Fruit fly (Drosophila melanogaster) whole organism, embryonic: ENCODE data around the gene Mst89B.

ENCODE experiments used
- Aef1 ChIP-seq: fragments of 200-800 bp; sonication (Bioruptor generic); IDR thresholded peaks from 3 replicates; pipeline ENCODE4 v1.3.6; 2022; ENCODE audit warnings: missing biosample characterization, missing genetic modification characterization
- Atf-2 ChIP-seq: fragments of 200-800 bp; sonication (Bioruptor generic); optimal IDR thresholded peaks from 2 replicates; lab custom pipeline; 2016; ENCODE audit warnings: missing biosample characterization, missing genetic modification characterization
- B-H1 ChIP-seq: fragments of 200-800 bp; sonication (Bioruptor generic); IDR thresholded peaks from 3 replicates; pipeline ENCODE4 v1.3.6; 2022; ENCODE audit warnings: missing biosample characterization, missing genetic modification characterization
- BEAF-32 ChIP-seq: fragments of 200-800 bp; sonication (Bioruptor generic); optimal IDR thresholded peaks from 3 replicates; lab custom pipeline; 2017; ENCODE audit warnings: missing biosample characterization, missing genetic modification characterization, mild to moderate bottlenecking, moderate library complexity, missing genetic modification reagents
- C15 ChIP-seq: fragments of 200-800 bp; sonication (Bioruptor generic); IDR thresholded peaks from 3 replicates; pipeline ENCODE4 v1.3.6; 2022; ENCODE audit warnings: missing biosample characterization, missing genetic modification characterization
- CG14667 ChIP-seq: fragments of 200-800 bp; sonication (Bioruptor generic); IDR thresholded peaks from 2 replicates; pipeline ENCODE4 v1.3.6; 2022; ENCODE audit warnings: missing biosample characterization, missing genetic modification characterization
- CG17568 ChIP-seq: fragments of 200-800 bp; sonication (Bioruptor generic); optimal IDR thresholded peaks from 2 replicates; lab custom pipeline; 2018; ENCODE audit warnings: missing biosample characterization, mild to moderate bottlenecking, missing genetic modification characterization, moderate library complexity
- CG1792 ChIP-seq: fragments of 200-800 bp; sonication (Bioruptor generic); optimal IDR thresholded peaks from 2 replicates; lab custom pipeline; 2016; ENCODE audit warnings: missing biosample characterization, missing genetic modification characterization
- CG2116 ChIP-seq: fragments of 200-800 bp; sonication (Bioruptor generic); optimal IDR thresholded peaks from 3 replicates; lab custom pipeline; 2018; ENCODE audit warnings: missing biosample characterization, mild to moderate bottlenecking, missing genetic modification characterization
- CG32532 ChIP-seq: fragments of 200-800 bp; sonication (Bioruptor generic); IDR thresholded peaks from 2 replicates; pipeline ENCODE4 v1.3.6; 2022; ENCODE audit warnings: missing biosample characterization, missing genetic modification characterization
- CG32772 ChIP-seq: fragments of 200-800 bp; sonication (Bioruptor generic); IDR thresholded peaks from 2 replicates; pipeline ENCODE4 v1.3.6; 2022; ENCODE audit warnings: missing biosample characterization, missing genetic modification characterization
- CG4282 ChIP-seq: fragments of 200-800 bp; sonication (Bioruptor generic); optimal IDR thresholded peaks from 2 replicates; lab custom pipeline; 2016; ENCODE audit warnings: missing biosample characterization, missing genetic modification characterization
- CG4360 ChIP-seq: fragments of 200-800 bp; sonication (Bioruptor generic); IDR thresholded peaks from 2 replicates; pipeline ENCODE4 v1.3.6; 2022; ENCODE audit warnings: missing biosample characterization, missing genetic modification characterization
- CG5180 ChIP-seq: fragments of 200-800 bp; sonication (Bioruptor generic); optimal IDR thresholded peaks from 3 replicates; lab custom pipeline; 2017; ENCODE audit warnings: missing biosample characterization, missing genetic modification characterization, mild to moderate bottlenecking, moderate library complexity, missing genetic modification reagents
- CG6654 ChIP-seq: fragments of 200-800 bp; sonication (Bioruptor generic); optimal IDR thresholded peaks from 2 replicates; lab custom pipeline; 2017; ENCODE audit warnings: missing biosample characterization, mild to moderate bottlenecking, missing genetic modification characterization
- CG6791 ChIP-seq: fragments of 200-800 bp; sonication (Bioruptor generic); IDR thresholded peaks from 3 replicates; pipeline ENCODE4 v1.3.6; 2022; ENCODE audit warnings: missing biosample characterization, missing genetic modification characterization; ENCODE audit not compliant: partially characterized antibody
- CG6813 ChIP-seq: fragments of 200-800 bp; sonication (Bioruptor generic); optimal IDR thresholded peaks from 2 replicates; lab custom pipeline; 2017; ENCODE audit warnings: missing biosample characterization, missing genetic modification characterization, mild to moderate bottlenecking, moderate library complexity, missing genetic modification reagents
- CG8089 ChIP-seq: fragments of 200-800 bp; sonication (Bioruptor generic); optimal IDR thresholded peaks from 3 replicates; lab custom pipeline; 2016; ENCODE audit warnings: missing biosample characterization, missing genetic modification characterization
- Chrac-16 ChIP-seq: fragments of 200-800 bp; sonication (Bioruptor generic); optimal IDR thresholded peaks from 3 replicates; lab custom pipeline; 2016; ENCODE audit warnings: missing biosample characterization, missing genetic modification characterization
- Deaf1 ChIP-seq: fragments of 200-800 bp; optimal IDR thresholded peaks from 3 replicates; lab custom pipeline; 2019; ENCODE audit warnings: missing biosample characterization, mild to moderate bottlenecking, missing genetic modification characterization, moderate library complexity
- Dip3 ChIP-seq: fragments of 200-800 bp; sonication (Bioruptor generic); optimal IDR thresholded peaks from 3 replicates; lab custom pipeline; 2016; ENCODE audit warnings: missing biosample characterization, missing genetic modification characterization
- Drgx ChIP-seq: fragments of 200-800 bp; sonication (Bioruptor generic); IDR thresholded peaks from 2 replicates; pipeline ENCODE4 v1.3.6; 2022; ENCODE audit warnings: missing biosample characterization, missing genetic modification characterization
- Ets65A ChIP-seq: fragments of 200-800 bp; sonication (Bioruptor generic); peaks from one replicate; lab custom pipeline; 2016; ENCODE audit warnings: missing biosample characterization, missing genetic modification characterization
- HHEX ChIP-seq: fragments of 200-800 bp; sonication (Bioruptor generic); optimal IDR thresholded peaks from 3 replicates; lab custom pipeline; 2017; ENCODE audit warnings: missing biosample characterization, mild to moderate bottlenecking, missing genetic modification characterization, missing genetic modification reagents
- Med ChIP-seq: fragments of 200-800 bp; sonication (Bioruptor generic); peaks from one replicate; lab custom pipeline; 2016; ENCODE audit warnings: missing biosample characterization, missing genetic modification characterization, mild to moderate bottlenecking, inconsistent platforms, moderate library complexity
- Mrtf ChIP-seq: fragments of 200-800 bp; sonication (Bioruptor generic); IDR thresholded peaks from 3 replicates; pipeline ENCODE4 v1.3.6; 2022; ENCODE audit warnings: missing biosample characterization, missing genetic modification characterization
- Poxn ChIP-seq: fragments of 200-800 bp; sonication (Bioruptor generic); IDR thresholded peaks from 2 replicates; pipeline ENCODE4 v1.3.6; 2022; ENCODE audit warnings: missing biosample characterization, missing genetic modification characterization
- Ravus ChIP-seq: fragments of 200-800 bp; sonication (Bioruptor generic); IDR thresholded peaks from 2 replicates; pipeline ENCODE4 v1.3.6; 2022; ENCODE audit warnings: missing biosample characterization, missing genetic modification characterization
- Rfx ChIP-seq: fragments of 200-800 bp; sonication (Bioruptor generic); IDR thresholded peaks from 2 replicates; pipeline ENCODE4 v1.3.6; 2022; ENCODE audit warnings: missing biosample characterization, missing genetic modification characterization
- Side ChIP-seq: fragments of 200-800 bp; sonication (Bioruptor generic); optimal IDR thresholded peaks from 2 replicates; lab custom pipeline; 2016; ENCODE audit warnings: missing biosample characterization, missing genetic modification characterization
- br ChIP-seq: fragments of >200 bp; optimal IDR thresholded peaks from 2 replicates; lab custom pipeline; 2017
- cg ChIP-seq: fragments of 200-800 bp; sonication (Bioruptor generic); optimal IDR thresholded peaks from 3 replicates; lab custom pipeline; 2019; ENCODE audit warnings: missing biosample characterization, mild to moderate bottlenecking, missing genetic modification characterization, moderate library complexity
- crol ChIP-seq: fragments of 200-800 bp; sonication (Bioruptor generic); IDR thresholded peaks from 2 replicates; pipeline ENCODE4 v1.3.6; 2022; ENCODE audit warnings: missing biosample characterization, missing genetic modification characterization
- dati ChIP-seq: fragments of 200-800 bp; sonication (Bioruptor generic); IDR thresholded peaks from 2 replicates; pipeline ENCODE4 v1.3.6; 2022; ENCODE audit warnings: missing biosample characterization, missing genetic modification characterization
- dmrt99B ChIP-seq: fragments of 200-800 bp; sonication (Bioruptor generic); optimal IDR thresholded peaks from 2 replicates; lab custom pipeline; 2018; ENCODE audit warnings: missing biosample characterization, mild to moderate bottlenecking, missing genetic modification characterization, moderate library complexity
- dpn ChIP-seq, 2 experiments: fragments of 200-800 bp; sonication (Bioruptor generic); optimal IDR thresholded peaks; 3 replicates each; lab custom pipeline; 2016; ENCODE audit warnings: missing biosample characterization in 2 of 2, missing genetic modification characterization in 2 of 2
- ewg ChIP-seq: fragments of 200-800 bp; sonication (Bioruptor generic); optimal IDR thresholded peaks from 3 replicates; lab custom pipeline; 2017; ENCODE audit warnings: mild to moderate bottlenecking, missing biosample characterization, missing genetic modification reagents, missing genetic modification characterization
- fd3F ChIP-seq: fragments of 200-800 bp; sonication (Bioruptor generic); optimal IDR thresholded peaks from 2 replicates; lab custom pipeline; 2018; ENCODE audit warnings: missing biosample characterization, mild to moderate bottlenecking, missing genetic modification characterization, moderate library complexity
- her ChIP-seq: fragments of 200-800 bp; sonication (Bioruptor generic); optimal IDR thresholded peaks from 2 replicates; lab custom pipeline; 2016; ENCODE audit warnings: missing biosample characterization, missing genetic modification characterization
- kah ChIP-seq: fragments of 200-800 bp; sonication (Bioruptor generic); optimal IDR thresholded peaks from 2 replicates; lab custom pipeline; 2018; ENCODE audit warnings: missing biosample characterization, mild to moderate bottlenecking, missing genetic modification characterization
- lbe ChIP-seq: fragments of 200-800 bp; sonication (Bioruptor generic); optimal IDR thresholded peaks from 2 replicates; lab custom pipeline; 2016; ENCODE audit warnings: missing biosample characterization, mild to moderate bottlenecking, missing genetic modification characterization
- oc ChIP-seq: fragments of 200-800 bp; sonication (Bioruptor generic); optimal IDR thresholded peaks from 2 replicates; lab custom pipeline; 2018; ENCODE audit warnings: missing biosample characterization, mild to moderate bottlenecking, missing genetic modification characterization, moderate library complexity
- phol ChIP-seq: fragments of 200-800 bp; sonication (Bioruptor generic); optimal IDR thresholded peaks from 3 replicates; lab custom pipeline; 2018; ENCODE audit warnings: missing biosample characterization, mild to moderate bottlenecking, missing genetic modification characterization, moderate library complexity
- pros ChIP-seq: fragments of 200-800 bp; sonication (Bioruptor generic); optimal IDR thresholded peaks from 3 replicates; lab custom pipeline; 2019; ENCODE audit warnings: missing biosample characterization, mild to moderate bottlenecking, missing genetic modification characterization, moderate library complexity
- pzg ChIP-seq: fragments of 200-800 bp; sonication (Bioruptor generic); optimal IDR thresholded peaks from 3 replicates; lab custom pipeline; 2018; ENCODE audit warnings: missing biosample characterization, mild to moderate bottlenecking, missing genetic modification characterization, moderate library complexity
- rib ChIP-seq: fragments of 200-800 bp; sonication (Bioruptor generic); IDR thresholded peaks from 2 replicates; pipeline ENCODE4 v1.3.6; 2022; ENCODE audit warnings: missing biosample characterization, missing genetic modification characterization
- ro ChIP-seq: fragments of 200-800 bp; sonication (Bioruptor generic); IDR thresholded peaks from 2 replicates; pipeline ENCODE4 v1.3.6; 2022; ENCODE audit warnings: missing biosample characterization, missing genetic modification characterization
- sqz ChIP-seq: fragments of 200-800 bp; sonication (Bioruptor generic); optimal IDR thresholded peaks from 3 replicates; lab custom pipeline; 2018; ENCODE audit warnings: missing biosample characterization, mild to moderate bottlenecking, missing genetic modification characterization
- tio ChIP-seq: fragments of 200-800 bp; sonication (Bioruptor generic); optimal IDR thresholded peaks from 2 replicates; lab custom pipeline; 2017; ENCODE audit warnings: missing biosample characterization, missing genetic modification characterization, inconsistent platforms
- trem ChIP-seq: fragments of 200-800 bp; optimal IDR thresholded peaks from 3 replicates; lab custom pipeline; 2019; ENCODE audit warnings: missing biosample characterization, mild to moderate bottlenecking, missing genetic modification characterization, moderate library complexity

The Mst89B gene

DNA sequence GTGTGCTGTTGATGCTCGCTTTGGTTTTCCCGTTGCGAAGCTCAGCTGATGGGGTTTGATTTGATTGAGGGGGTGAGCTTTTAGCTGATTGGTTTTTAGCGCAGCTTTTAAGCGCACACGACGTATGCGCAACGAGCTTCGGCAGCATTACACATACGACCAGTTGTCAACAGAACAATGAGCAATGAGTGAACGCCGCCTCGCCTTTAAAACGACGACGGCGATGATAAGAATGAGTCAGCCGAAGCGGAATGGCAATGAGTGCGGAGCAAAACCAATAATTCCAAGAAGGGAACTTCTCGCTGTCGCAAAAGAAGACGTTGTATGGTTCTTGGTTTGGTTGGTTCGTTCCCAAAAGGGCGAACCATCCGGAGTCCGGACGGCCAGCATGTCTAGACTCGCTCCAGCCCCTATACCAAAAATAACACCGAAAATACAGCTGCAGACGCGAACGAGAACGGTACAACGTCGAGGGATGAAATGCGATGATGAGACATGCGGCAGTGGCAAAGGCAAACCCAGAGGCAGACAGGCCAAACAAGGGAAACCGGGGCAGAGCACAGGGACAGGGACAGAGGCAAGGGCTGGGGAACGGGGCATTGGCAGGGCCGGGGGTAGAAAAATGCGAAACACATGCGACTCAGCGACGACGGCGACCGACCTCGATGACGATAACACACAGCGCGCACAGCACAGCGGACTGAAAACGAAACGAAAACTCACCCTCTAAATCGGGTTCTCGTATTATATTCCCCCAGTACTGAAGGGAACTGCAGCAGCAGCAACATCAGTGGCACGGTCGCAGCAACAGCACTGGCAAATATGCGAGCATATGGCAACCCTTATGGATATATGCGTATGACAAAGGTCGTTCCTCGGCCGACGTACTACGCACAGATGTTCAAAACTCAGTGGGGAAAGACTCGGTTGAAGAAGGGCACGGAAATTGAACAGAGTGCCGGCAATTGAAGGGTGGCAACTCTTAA, 11.9 kb upstream of the Mst89B start (continued):
- TF ChIP-seq dpn (GFP tag; optimal IDR thresholded peaks at IDR 0.05; lab: Kevin White, UChicago) (peak in 1 of 2 experiments; percentile 13), tio (GFP tag; lab: Kevin White, UChicago) (no peak), Deaf1 (tag; lab: Kevin White, UChicago) (peak; percentile 89), CG4360 (GFP tag; lab: Robert Waterston, UW) (no peak), B-H1 (GFP tag; lab: Robert Waterston, UW) (no peak), rib (GFP tag; lab: Robert Waterston, UW) (no peak), phol (tag; lab: Kevin White, UChicago) (no peak), cg (no peak), fd3F (GFP tag; lab: Kevin White, UChicago) (no peak), BEAF-32 (peak; percentile 6), CG6813 (GFP tag; lab: Kevin White, UChicago) (peak; percentile 28), Rfx (GFP tag; lab: Robert Waterston, UW) (no peak), Aef1 (GFP tag; lab: Robert Waterston, UW) (no peak), Mrtf (GFP tag; lab: Robert Waterston, UW) (no peak), Med (GFP tag; lab: Kevin White, UChicago) (peak; percentile 52), CG6654 (GFP tag; lab: Kevin White, UChicago) (no peak), Side (GFP tag; lab: Kevin White, UChicago) (no peak), lbe (GFP tag; lab: Kevin White, UChicago) (no peak), C15 (no peak), CG5180 (GFP tag; lab: Kevin White, UChicago) (peak; percentile 70), pzg (GFP tag; lab: Kevin White, UChicago) (peak; percentile 1), oc (tag; lab: Kevin White, UChicago) (peak; percentile 9), Ets65A (GFP tag; lab: Kevin White, UChicago) (peak; percentile 11), CG6791 (GFP tag; lab: Robert Waterston, UW) (no peak), CG14667 (GFP tag; lab: Robert Waterston, UW) (no peak), CG2116 (GFP tag; lab: Kevin White, UChicago) (peak; percentile 40), CG32532 (GFP tag; lab: Robert Waterston, UW) (no peak), CG4282 (GFP tag; lab: Kevin White, UChicago) (no peak), ewg (GFP tag; lab: Kevin White, UChicago) (peak; percentile 25), CG1792 (GFP tag; lab: Kevin White, UChicago) (peak; percentile 21), Dip3 (peak; percentile 29), CG17568 (GFP tag; lab: Kevin White, UChicago) (no peak), br (lab: Kevin White, UChicago) (no peak), pros (peak; percentile 99), kah (GFP tag; lab: Kevin White, UChicago) (peak; percentile 2), Poxn (GFP tag; lab: Robert Waterston, UW) (no peak), Ravus (no peak), HHEX (GFP tag; lab: Kevin White, UChicago) (peak; percentile 71), Drgx (GFP tag; lab: Robert Waterston, UW) (no peak), sqz (GFP tag; lab: Kevin White, UChicago) (peak; percentile 7), Chrac-16 (GFP tag; lab: Kevin White, UChicago) (no peak), CG32772 (GFP tag; lab: Robert Waterston, UW) (no peak), crol (GFP tag; lab: Robert Waterston, UW) (no peak), CG8089 (no peak), dati (GFP tag; lab: Robert Waterston, UW) (no peak), Atf-2 (GFP tag; lab: Kevin White, UChicago) (no peak), her (GFP tag; lab: Kevin White, UChicago) (peak; percentile 14), trem (tag; lab: Kevin White, UChicago) (peak; percentile 20), ro (GFP tag; lab: Robert Waterston, UW) (no peak), dmrt99B (tag; lab: Kevin White, UChicago) (peak; percentile 11)
